Fruit fly (Drosophila melanogaster): Measurements from ENCODE around the gene CG4766.

CG4766 gene

DNA sequence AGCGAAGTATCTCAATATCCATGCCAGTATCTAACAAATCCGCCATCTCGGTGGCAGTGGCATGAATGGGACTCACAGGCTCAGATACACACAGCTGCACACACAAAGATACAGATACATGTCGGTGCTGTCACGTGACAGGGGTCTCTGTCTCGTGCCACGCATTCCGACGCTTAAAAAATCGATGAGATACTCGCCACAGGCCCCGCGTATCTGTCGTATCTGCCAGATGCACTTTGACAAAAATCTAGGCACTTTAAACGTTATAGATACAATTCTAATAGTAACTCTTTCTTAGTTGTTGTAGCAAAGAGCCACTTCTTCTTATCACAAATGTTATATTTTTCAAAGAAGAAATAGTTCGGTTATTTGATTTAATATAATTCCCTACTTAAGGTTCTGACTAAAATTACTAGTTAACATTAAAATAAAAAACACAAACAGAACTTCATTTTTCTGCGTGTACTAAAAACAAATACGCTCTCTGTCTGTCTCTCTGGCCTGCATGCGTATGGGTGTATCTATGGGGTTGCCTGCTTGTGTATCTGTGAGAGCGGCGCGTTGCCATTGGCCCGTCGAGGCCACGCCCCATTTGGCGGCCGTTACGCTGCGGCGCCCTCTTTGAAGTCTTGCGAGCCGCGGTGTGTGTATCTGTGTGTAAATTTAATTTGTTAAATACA lies at the start of gene CG4766 (continued):
- TF ChIP-seq CG8924 (tag; optimal IDR thresholded peaks at IDR 0.05): peak; percentile 90
- TF ChIP-seq CG8944 (GFP tag; optimal IDR thresholded peaks at IDR 0.05): peak; percentile 76
- peak; percentile 3 for TF ChIP-seq BEAF-32 (GFP tag; optimal IDR thresholded peaks at IDR 0.05)
- peak; percentile 81 for TF ChIP-seq Mes4 (GFP tag; optimal IDR thresholded peaks at IDR 0.05)
- TF ChIP-seq klu (GFP tag; IDR thresholded peaks at IDR 0.05): peak; percentile 58; the same call in 1 of the 2 replicates
- TF ChIP-seq fru (optimal IDR thresholded peaks at IDR 0.05): no peak
- TF ChIP-seq knrl (GFP tag; IDR thresholded peaks at IDR 0.05; ENCODE audit: partially characterized antibody): no peak
- TF ChIP-seq ash1 (GFP tag; optimal IDR thresholded peaks at IDR 0.05): no peak
- TF ChIP-seq fd3F (GFP tag; optimal IDR thresholded peaks at IDR 0.05): peak; percentile 52
- no peak for TF ChIP-seq dan (GFP tag; IDR thresholded peaks at IDR 0.05)
- peak; percentile 60 to 87 for TF ChIP-seq bsh (GFP tag; optimal IDR thresholded peaks at IDR 0.05)
- peak; percentile 62; the same call in 1 of the 2 replicates for TF ChIP-seq Awh (GFP tag; IDR thresholded peaks at IDR 0.05)
- peak; percentile 75 for TF ChIP-seq otp (GFP tag; IDR thresholded peaks at IDR 0.05)
- peak; percentile 82 for TF ChIP-seq CG11695 (GFP tag; IDR thresholded peaks at IDR 0.05)
- no peak for TF ChIP-seq sna (GFP tag; IDR thresholded peaks at IDR 0.05; ENCODE audit: partially characterized antibody)
- TF ChIP-seq CG10565 (GFP tag; optimal IDR thresholded peaks at IDR 0.05): no peak
- peak; percentile 62 for TF ChIP-seq CG30020 (tag; optimal IDR thresholded peaks at IDR 0.05)
- TF ChIP-seq CG11723 (GFP tag; optimal IDR thresholded peaks at IDR 0.05): peak; percentile 71
- TF ChIP-seq CG7357 (GFP tag; IDR thresholded peaks at IDR 0.05): peak; percentile 63; the same call in 2 of the 3 replicates
- peak; percentile 99 for TF ChIP-seq sens (GFP tag)
- TF ChIP-seq Side (GFP tag; optimal IDR thresholded peaks at IDR 0.05): peak; percentile 84
- TF ChIP-seq CG18764 (GFP tag; optimal IDR thresholded peaks at IDR 0.05): peak; percentile 64
- peak; percentile 80 for TF ChIP-seq CG14050 (GFP tag; IDR thresholded peaks at IDR 0.05)
- peak; percentile 74 for TF ChIP-seq CG10147 (GFP tag; optimal IDR thresholded peaks at IDR 0.05)
- TF ChIP-seq kay (GFP tag; optimal IDR thresholded peaks at IDR 0.05): peak; percentile 81
- TF ChIP-seq Antp (GFP tag; optimal IDR thresholded peaks at IDR 0.05): peak; percentile 78
- peak; percentile 67 for TF ChIP-seq CG6683 (GFP tag; optimal IDR thresholded peaks at IDR 0.05)
- TF ChIP-seq CG4730 (GFP tag; IDR thresholded peaks at IDR 0.05): peak; percentile 47; the same call in 1 of the 2 replicates
- TF ChIP-seq CG8359 (GFP tag; optimal IDR thresholded peaks at IDR 0.05; ENCODE audit: borderline replicate concordance): peak; percentile 82
- TF ChIP-seq Hmr (GFP tag; optimal IDR thresholded peaks at IDR 0.05): peak; percentile 79
- no peak for TF ChIP-seq Doc2 (GFP tag; IDR thresholded peaks at IDR 0.05)
- TF ChIP-seq CG4617 (GFP tag; optimal IDR thresholded peaks at IDR 0.05; ENCODE audit: borderline replicate concordance): peak; percentile 23
- peak; percentile 84 for TF ChIP-seq trem (tag; optimal IDR thresholded peaks at IDR 0.05)
- no peak for TF ChIP-seq CG13287 (GFP tag; IDR thresholded peaks at IDR 0.05; ENCODE audit: partially characterized antibody)
- TF ChIP-seq Mad (GFP tag; optimal IDR thresholded peaks at IDR 0.05): peak; percentile 69
- no peak for TF ChIP-seq CG14860 (GFP tag; IDR thresholded peaks at IDR 0.05; ENCODE audit: partially characterized antibody)
- TF ChIP-seq CG3407 (GFP tag; optimal IDR thresholded peaks at IDR 0.05): peak; percentile 78
- TF ChIP-seq tio (GFP tag; optimal IDR thresholded peaks at IDR 0.05): peak; percentile 83
- peak; percentile 47 for TF ChIP-seq B-H2 (GFP tag; optimal IDR thresholded peaks at IDR 0.05)
- peak; percentile 65 for TF ChIP-seq run (tag; optimal IDR thresholded peaks at IDR 0.05)
- peak; percentile 22 for TF ChIP-seq vfl (GFP tag; optimal IDR thresholded peaks at IDR 0.05)
- TF ChIP-seq CG15696 (tag; optimal IDR thresholded peaks at IDR 0.05): peak; percentile 93
- TF ChIP-seq CG7271 (tag; optimal IDR thresholded peaks at IDR 0.05): peak; percentile 59
- peak; percentile 44; the same call in 1 of the 2 replicates for TF ChIP-seq dati (GFP tag; IDR thresholded peaks at IDR 0.05)
- TF ChIP-seq btn (GFP tag; optimal IDR thresholded peaks at IDR 0.05): peak; percentile 62
- peak; percentile 54; the same call in 1 of the 3 replicates for TF ChIP-seq C15 (GFP tag; IDR thresholded peaks at IDR 0.05)
- peak; percentile 92 for TF ChIP-seq CG14710 (tag; optimal IDR thresholded peaks at IDR 0.05)
- no peak for TF ChIP-seq nerfin-2 (GFP tag; IDR thresholded peaks at IDR 0.05; ENCODE audit: partially characterized antibody)
- peak; percentile 86 for TF ChIP-seq Spps (tag; optimal IDR thresholded peaks at IDR 0.05)

Data from whole organism, embryonic.